Fruit fly (Drosophila melanogaster) whole organism, pupa: ENCODE data around the gene Obp19c.

Source experiments
- CG10348 ChIP-seq: fragments of 200-800 bp; sonication (Bioruptor generic); IDR thresholded peaks from 2 replicates; pipeline ENCODE4 v1.3.6; 2022; ENCODE audit warnings: missing biosample characterization, missing genetic modification characterization
- CG14655 ChIP-seq: fragments of 200-800 bp; sonication (Bioruptor generic); optimal IDR thresholded peaks from 3 replicates; lab custom pipeline; 2017; ENCODE audit warnings: mild to moderate bottlenecking, missing biosample characterization, missing genetic modification reagents, missing genetic modification characterization
- CG15710 ChIP-seq: fragments of 200-800 bp; sonication (Bioruptor generic); optimal IDR thresholded peaks from 2 replicates; lab custom pipeline; 2018; ENCODE audit warnings: missing biosample characterization, mild to moderate bottlenecking, missing genetic modification characterization, moderate library complexity
- Ets98B ChIP-seq: fragments of 200-800 bp; sonication (Bioruptor generic); IDR thresholded peaks from 2 replicates; pipeline ENCODE4 v1.3.6; 2022; ENCODE audit warnings: missing biosample characterization, missing genetic modification characterization
- Pif1B ChIP-seq: fragments of 200-800 bp; sonication (Bioruptor generic); optimal IDR thresholded peaks from 3 replicates; lab custom pipeline; 2016; ENCODE audit warnings: missing biosample characterization, missing genetic modification characterization
- fd96Ca ChIP-seq: fragments of 200-800 bp; sonication (Bioruptor generic); IDR thresholded peaks from 3 replicates; pipeline ENCODE4 v1.3.6; 2022; ENCODE audit warnings: missing biosample characterization, missing genetic modification characterization
- gl ChIP-seq: fragments of 200-800 bp; sonication (Bioruptor generic); optimal IDR thresholded peaks from 2 replicates; lab custom pipeline; 2018; ENCODE audit warnings: missing biosample characterization, mild to moderate bottlenecking, missing genetic modification characterization
- rn ChIP-seq: fragments of 200-800 bp; sonication (Bioruptor generic); IDR thresholded peaks from 2 replicates; pipeline ENCODE4 v1.3.6; 2022; ENCODE audit warnings: missing biosample characterization, missing genetic modification characterization

- TF ChIP-seq rn (GFP tag; lab: Robert Waterston, UW) (no peak), CG14655 (GFP tag; lab: Kevin White, UChicago) (no peak), Pif1B (GFP tag; lab: Kevin White, UChicago) (no peak), fd96Ca (GFP tag; lab: Robert Waterston, UW) (no peak), CG15710 (tag; lab: Kevin White, UChicago) (no peak), CG10348 (GFP tag; lab: Robert Waterston, UW) (no peak), Ets98B (GFP tag; lab: Robert Waterston, UW) (no peak), gl (tag; lab: Kevin White, UChicago) (no peak)
Observed at dm6 chrX:20376422-20376821, 42.3 kb downstream of the Obp19c start, which contains the start of gene CG12679.
